Worm (Caenorhabditis elegans): Measurements from ENCODE around the gene cyp-25A1.

Gene cyp-25A1

ce11 chrIII:3809008-3809407, 23.4 kb upstream of the cyp-25A1 start, which contains the start of gene toh-1:
toh-1 (minus strand) TSS chrIII:3809030.
- peak; percentile 70 for TF ChIP-seq nhr-25 (tag; optimal IDR thresholded peaks at IDR 0.05)
- TF ChIP-seq peb-1 (tag; optimal IDR thresholded peaks at IDR 0.05): no peak
- TF ChIP-seq nhr-129 (tag; optimal IDR thresholded peaks at IDR 0.05): no peak
- no peak for TF ChIP-seq C34F6.9 (tag; optimal IDR thresholded peaks at IDR 0.05)
- no peak for TF ChIP-seq ceh-82 (tag; optimal IDR thresholded peaks at IDR 0.05)
- TF ChIP-seq sem-4 (tag; optimal IDR thresholded peaks at IDR 0.05): no peak
- TF ChIP-seq elt-3 (tag; optimal IDR thresholded peaks at IDR 0.05): no peak
- no peak for TF ChIP-seq nhr-10 (tag; optimal IDR thresholded peaks at IDR 0.05)
- TF ChIP-seq mdl-1 (tag; optimal IDR thresholded peaks at IDR 0.05): no peak
- no peak for TF ChIP-seq lin-13 (GFP tag; optimal IDR thresholded peaks at IDR 0.05)
- TF ChIP-seq crh-2 (tag; optimal IDR thresholded peaks at IDR 0.05): peak; percentile 19
- no peak for TF ChIP-seq mab-5 (tag; optimal IDR thresholded peaks at IDR 0.05)
- no peak for TF ChIP-seq skn-1 (tag; optimal IDR thresholded peaks at IDR 0.05)
- TF ChIP-seq egl-27 (tag; optimal IDR thresholded peaks at IDR 0.05): no peak
- no peak for TF ChIP-seq dmd-4 (tag; optimal IDR thresholded peaks at IDR 0.05)
- TF ChIP-seq lin-39 (tag; optimal IDR thresholded peaks at IDR 0.05): no peak
- TF ChIP-seq mbf-1 (tag; optimal IDR thresholded peaks at IDR 0.05): no peak
- TF ChIP-seq ceh-16 (tag; optimal IDR thresholded peaks at IDR 0.05): no peak
- peak; percentile 11 for TF ChIP-seq sma-3 (GFP tag; optimal IDR thresholded peaks at IDR 0.05)
- TF ChIP-seq elt-1 (tag; optimal IDR thresholded peaks at IDR 0.05): no peak
- peak; percentile 34 for TF ChIP-seq blmp-1 (tag; optimal IDR thresholded peaks at IDR 0.05; ENCODE audit: insufficient read depth)
- no peak for TF ChIP-seq ZK546.5 (tag; optimal IDR thresholded peaks at IDR 0.05)
- TF ChIP-seq alr-1 (tag; optimal IDR thresholded peaks at IDR 0.05): no peak
- TF ChIP-seq nhr-21 (tag; optimal IDR thresholded peaks at IDR 0.05): no peak
- TF ChIP-seq F13H6.1 (tag; optimal IDR thresholded peaks at IDR 0.05): no peak
- no peak for TF ChIP-seq nhr-6 (tag; optimal IDR thresholded peaks at IDR 0.05)
- TF ChIP-seq nhr-77 (tag; optimal IDR thresholded peaks at IDR 0.05): no peak

ce11 chrIII:3811375-3811924, 20.9 kb upstream of the cyp-25A1 start:
- TF ChIP-seq nhr-25 (tag; optimal IDR thresholded peaks at IDR 0.05): peak; percentile 87
- no peak for TF ChIP-seq lin-13 (GFP tag; optimal IDR thresholded peaks at IDR 0.05)
- TF ChIP-seq crh-2 (tag; optimal IDR thresholded peaks at IDR 0.05): peak; percentile 18
- TF ChIP-seq unc-39 (tag; optimal IDR thresholded peaks at IDR 0.05): no peak
- TF ChIP-seq ztf-11 (tag; optimal IDR thresholded peaks at IDR 0.05): no peak
- peak; percentile 31 for TF ChIP-seq nhr-129 (tag; optimal IDR thresholded peaks at IDR 0.05)
- peak; percentile 34 for TF ChIP-seq fos-1 (tag; optimal IDR thresholded peaks at IDR 0.05)
- TF ChIP-seq sma-9 (GFP tag; optimal IDR thresholded peaks at IDR 0.05): peak; percentile 22
- no peak for TF ChIP-seq sma-9 (tag; optimal IDR thresholded peaks at IDR 0.05)
- TF ChIP-seq dmd-4 (tag; optimal IDR thresholded peaks at IDR 0.05): no peak
- TF ChIP-seq sma-3 (GFP tag; optimal IDR thresholded peaks at IDR 0.05): peak; percentile 47
- no peak for TF ChIP-seq ztf-4 (tag; optimal IDR thresholded peaks at IDR 0.05)
- TF ChIP-seq F13H6.1 (tag; optimal IDR thresholded peaks at IDR 0.05): peak; percentile 23
- TF ChIP-seq nhr-11 (tag; optimal IDR thresholded peaks at IDR 0.05): no peak
- no peak for TF ChIP-seq lin-39 (tag; optimal IDR thresholded peaks at IDR 0.05)
- TF ChIP-seq ceh-16 (tag; optimal IDR thresholded peaks at IDR 0.05): peak; percentile 26

DNA sequence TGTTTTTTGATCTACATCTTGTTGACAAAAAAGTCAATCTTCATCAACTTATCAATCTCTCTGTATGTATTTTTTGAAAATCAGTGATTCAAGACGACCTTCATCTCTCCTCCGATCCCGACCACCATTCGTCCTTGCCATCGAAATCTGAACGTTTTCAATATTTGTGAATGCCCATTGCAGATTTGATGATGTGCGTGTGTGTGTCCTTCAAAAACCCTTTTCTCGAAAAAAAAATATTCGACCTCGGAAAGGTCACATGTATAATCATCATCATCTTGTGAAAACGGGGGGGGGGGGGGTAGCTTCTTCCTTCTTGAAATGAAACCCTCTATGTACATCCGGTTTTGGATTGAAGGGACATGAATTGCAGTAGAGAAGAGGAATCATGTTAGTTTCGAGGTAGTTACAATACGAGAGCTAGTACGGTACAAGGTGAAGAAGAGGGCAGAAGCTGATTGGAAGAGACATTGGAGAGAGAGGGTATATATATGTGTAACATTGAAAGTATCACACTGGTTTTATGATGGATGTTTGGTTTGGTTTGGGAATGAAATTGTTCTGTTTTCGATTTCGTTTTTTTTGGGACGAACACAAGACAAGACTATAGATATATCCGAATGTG, 19.9 kb upstream of the cyp-25A1 start:
- TF ChIP-seq nhr-25 (tag; optimal IDR thresholded peaks at IDR 0.05) (peak; percentile 93), lsy-2 (tag; optimal IDR thresholded peaks at IDR 0.05) (peak in 1 of 2 experiments; percentile 4), blmp-1 (tag; optimal IDR thresholded peaks at IDR 0.05; ENCODE audit: insufficient read depth) (peak; percentile 43), sma-3 (GFP tag; optimal IDR thresholded peaks at IDR 0.05) (peak; percentile 13), crh-2 (tag; optimal IDR thresholded peaks at IDR 0.05) (peak; percentile 33), elt-1 (tag; optimal IDR thresholded peaks at IDR 0.05) (no peak)

DNA sequence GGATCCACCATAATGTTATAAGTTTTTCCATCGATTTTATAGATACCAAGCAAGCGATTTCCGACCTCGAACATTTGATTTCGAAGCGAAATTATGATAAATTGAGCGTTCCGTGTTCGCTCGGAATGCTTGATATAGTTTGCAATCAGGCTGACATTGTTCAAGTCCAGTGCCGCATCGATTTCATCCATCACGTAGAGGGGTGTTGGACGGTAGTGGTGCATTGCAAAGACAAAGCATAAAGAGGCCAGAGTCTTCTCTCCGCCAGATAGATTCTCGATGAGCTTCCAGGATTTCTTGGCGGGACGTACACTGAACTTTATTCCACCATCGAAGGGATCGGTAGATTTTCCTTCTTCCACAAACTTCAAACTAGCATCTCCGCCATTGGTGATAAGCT, 18.0 kb upstream of the cyp-25A1 start:
- TF ChIP-seq nhr-21 (tag; optimal IDR thresholded peaks at IDR 0.05) (no peak), ZK546.5 (tag; optimal IDR thresholded peaks at IDR 0.05) (no peak), mbf-1 (tag; optimal IDR thresholded peaks at IDR 0.05) (no peak), sma-3 (GFP tag; optimal IDR thresholded peaks at IDR 0.05) (no peak), sma-9 (GFP tag; optimal IDR thresholded peaks at IDR 0.05) (no peak), sma-9 (tag; optimal IDR thresholded peaks at IDR 0.05) (no peak), sem-4 (tag; optimal IDR thresholded peaks at IDR 0.05) (no peak), nhr-25 (tag; optimal IDR thresholded peaks at IDR 0.05) (no peak), mab-5 (tag; optimal IDR thresholded peaks at IDR 0.05) (no peak), dmd-4 (tag; optimal IDR thresholded peaks at IDR 0.05) (no peak)
